Worm (Caenorhabditis elegans) whole organism, L4 larva: ENCODE data around the gene srbc-59.

Source experiments
- D1046.2 ChIP-seq: fragments of 200-800 bp; sonication (Bioruptor generic); IDR thresholded peaks from 2 replicates; pipeline ENCODE4 v1.3.6; 2022; ENCODE audit warnings: missing genetic modification characterization, missing compliant biosample characterization
- F10B5.3 ChIP-seq: sonication (generic microtip); optimal IDR thresholded peaks from 2 replicates; lab custom pipeline; 2016; ENCODE audit warnings: mild to moderate bottlenecking, missing genetic modification characterization, missing compliant biosample characterization
- F37D6.2 ChIP-seq: sonication (generic microtip); optimal IDR thresholded peaks from 2 replicates; lab custom pipeline; 2016; ENCODE audit warnings: mild to moderate bottlenecking, missing genetic modification characterization, missing compliant biosample characterization
- F44E2.7 ChIP-seq: fragments of 200-800 bp; sonication (Bioruptor generic); IDR thresholded peaks from 2 replicates; pipeline ENCODE4 v2.1.2; 2022; ENCODE audit warnings: missing genetic modification characterization, missing compliant biosample characterization
- F49E8.2 ChIP-seq: sonication (generic microtip); optimal IDR thresholded peaks from 2 replicates; lab custom pipeline; 2016; ENCODE audit warnings: missing compliant biosample characterization, mild to moderate bottlenecking, missing genetic modification characterization, borderline replicate concordance
- Y75B8A.6 ChIP-seq: fragments of 200-800 bp; sonication (Bioruptor generic); IDR thresholded peaks from 2 replicates; pipeline ENCODE4 v1.3.6; 2022; ENCODE audit warnings: missing genetic modification reagents, missing genetic modification characterization, missing compliant biosample characterization
- ZK337.2 ChIP-seq: fragments of 200-800 bp; sonication (Bioruptor generic); IDR thresholded peaks from 2 replicates; pipeline ENCODE4 v1.3.6; 2022; ENCODE audit warnings: missing genetic modification reagents, missing genetic modification characterization, missing compliant biosample characterization
- aha-1 ChIP-seq: fragments of 150-350 bp; peaks from one replicate; lab custom pipeline; 2014; ENCODE audit warnings: missing biosample characterization, missing genetic modification characterization
- attf-4 ChIP-seq: sonication (generic microtip); optimal IDR thresholded peaks from 3 replicates; lab custom pipeline; 2017; ENCODE audit warnings: missing biosample characterization, missing genetic modification characterization
- ceh-28 ChIP-seq: fragments of 150-350 bp; optimal IDR thresholded peaks from 2 replicates; lab custom pipeline; 2014; ENCODE audit warnings: missing biosample characterization, missing genetic modification reagents, missing genetic modification characterization
- ceh-44 ChIP-seq: fragments of 200-800 bp; sonication (Bioruptor generic); IDR thresholded peaks from 2 replicates; pipeline ENCODE4 v1.3.6; 2022; ENCODE audit warnings: missing genetic modification reagents, missing genetic modification characterization, missing compliant biosample characterization
- ceh-62 ChIP-seq: sonication (generic microtip); optimal IDR thresholded peaks from 2 replicates; lab custom pipeline; 2017; ENCODE audit warnings: missing biosample characterization, missing genetic modification characterization
- ceh-82 ChIP-seq: sonication (generic microtip); optimal IDR thresholded peaks from 2 replicates; lab custom pipeline; 2017; ENCODE audit warnings: missing biosample characterization, missing genetic modification characterization
- cey-2 ChIP-seq: sonication (generic microtip); optimal IDR thresholded peaks from 3 replicates; lab custom pipeline; 2017; ENCODE audit warnings: missing genetic modification characterization, mild to moderate bottlenecking, missing compliant biosample characterization, antibody characterized with exemption, borderline replicate concordance; ENCODE audit not compliant: insufficient read depth
- daf-12 ChIP-seq: fragments of 150-350 bp; optimal IDR thresholded peaks from 2 replicates; lab custom pipeline; 2014; ENCODE audit warnings: missing biosample characterization, missing genetic modification reagents, missing genetic modification characterization
- daf-16 ChIP-seq, 3 experiments: sonication (generic microtip); optimal IDR thresholded peaks; 2 replicates each; lab custom pipeline; 2016 to 2017; ENCODE audit warnings: missing genetic modification characterization in 3 of 3, missing genetic modification reagents in 3 of 3, mild to moderate bottlenecking in 2 of 3, missing compliant biosample characterization in 2 of 3, missing biosample characterization in 1 of 3, moderate library complexity in 1 of 3
- daf-8 ChIP-seq: fragments of 200-800 bp; sonication (Bioruptor generic); IDR thresholded peaks from 2 replicates; pipeline ENCODE4 v1.3.6; 2022; ENCODE audit warnings: missing genetic modification characterization, missing compliant biosample characterization
- dmd-6 ChIP-seq: fragments of 200-800 bp; sonication (Bioruptor generic); IDR thresholded peaks from 2 replicates; pipeline ENCODE4 v1.3.6; 2022; ENCODE audit warnings: missing genetic modification reagents, missing genetic modification characterization, missing compliant biosample characterization
- dmd-8 ChIP-seq: fragments of 200-800 bp; sonication (Bioruptor generic); IDR thresholded peaks from 2 replicates; pipeline ENCODE4 v1.3.6; 2022; ENCODE audit warnings: missing genetic modification characterization, missing compliant biosample characterization
- dmd-9 ChIP-seq: fragments of 200-800 bp; sonication (Bioruptor generic); IDR thresholded peaks from 2 replicates; pipeline ENCODE4 v1.3.6; 2022; ENCODE audit warnings: missing genetic modification reagents, missing genetic modification characterization, missing compliant biosample characterization
- duxl-1 ChIP-seq: sonication (generic microtip); optimal IDR thresholded peaks from 2 replicates; lab custom pipeline; 2016; ENCODE audit warnings: mild to moderate bottlenecking, missing genetic modification characterization, moderate library complexity, missing compliant biosample characterization; ENCODE audit not compliant: poor library complexity
- egl-43 ChIP-seq: fragments of 200-800 bp; sonication (Bioruptor generic); IDR thresholded peaks from 2 replicates; pipeline ENCODE4 v1.3.6; 2022; ENCODE audit warnings: missing genetic modification reagents, missing genetic modification characterization, missing compliant biosample characterization
- fkh-10 ChIP-seq: fragments of 150-350 bp; optimal IDR thresholded peaks from 2 replicates; lab custom pipeline; 2014; ENCODE audit warnings: missing biosample characterization, missing genetic modification reagents, missing genetic modification characterization
- hlh-11 ChIP-seq: fragments of 200-800 bp; sonication (Bioruptor generic); optimal IDR thresholded peaks from 2 replicates; lab custom pipeline; 2018; ENCODE audit warnings: mild to moderate bottlenecking, missing genetic modification characterization, missing compliant biosample characterization
- hmg-1.1 ChIP-seq: fragments of 200-800 bp; sonication (Bioruptor generic); IDR thresholded peaks from 2 replicates; pipeline ENCODE4 v1.3.6; 2022; ENCODE audit warnings: missing genetic modification reagents, missing genetic modification characterization, missing compliant biosample characterization
- jun-1 ChIP-seq: fragments of 150-350 bp; optimal IDR thresholded peaks from 2 replicates; lab custom pipeline; 2014; ENCODE audit warnings: missing biosample characterization, missing genetic modification reagents, missing genetic modification characterization
- lim-7 ChIP-seq: fragments of 200-800 bp; sonication (Bioruptor generic); IDR thresholded peaks from 2 replicates; pipeline ENCODE4 v1.3.6; 2022; ENCODE audit warnings: missing genetic modification characterization, missing compliant biosample characterization
- lir-3 ChIP-seq: sonication (generic microtip); optimal IDR thresholded peaks from 2 replicates; lab custom pipeline; 2016; ENCODE audit warnings: mild to moderate bottlenecking, missing genetic modification characterization, missing compliant biosample characterization
- lsy-2 ChIP-seq, 2 experiments: fragments of 150-350 bp in 1 of 2; sonication (generic microtip) in 1 of 2; optimal IDR thresholded peaks; 2 replicates each; lab custom pipeline; 2014 to 2017; ENCODE audit warnings: missing biosample characterization in 2 of 2, missing genetic modification characterization in 2 of 2
- madf-5 ChIP-seq, 2 experiments: fragments of 200-800 bp; sonication (Bioruptor generic); IDR thresholded peaks; 2 replicates each; pipeline ENCODE4 v1.3.6; 2022; ENCODE audit warnings: missing compliant biosample characterization in 2 of 2, missing genetic modification characterization in 2 of 2
- mdl-1 ChIP-seq, 2 experiments: fragments of 150-350 bp in 1 of 2; sonication (generic microtip) in 1 of 2; optimal IDR thresholded peaks; 2 replicates each; lab custom pipeline; 2014 to 2017; ENCODE audit warnings: missing biosample characterization in 2 of 2, missing genetic modification characterization in 2 of 2
- mdt-29 ChIP-seq: fragments of 200-800 bp; sonication (Bioruptor generic); IDR thresholded peaks from 2 replicates; pipeline ENCODE4 v1.3.6; 2022; ENCODE audit warnings: missing genetic modification reagents, missing genetic modification characterization, missing compliant biosample characterization
- mes-2 ChIP-seq: sonication (generic microtip); optimal IDR thresholded peaks from 2 replicates; lab custom pipeline; 2016; ENCODE audit warnings: missing genotype, mild to moderate bottlenecking, missing genetic modification characterization, missing compliant biosample characterization; ENCODE audit not compliant: poor library complexity, severe bottlenecking
- mxl-3 ChIP-seq: fragments of 200-800 bp; sonication (Bioruptor generic); optimal IDR thresholded peaks from 2 replicates; lab custom pipeline; 2018; ENCODE audit warnings: mild to moderate bottlenecking, missing genetic modification characterization, missing compliant biosample characterization
- nhr-10 ChIP-seq: fragments of 150-350 bp; optimal IDR thresholded peaks from 2 replicates; lab custom pipeline; 2014; ENCODE audit warnings: missing biosample characterization, missing genetic modification characterization
- nhr-111 ChIP-seq: fragments of 200-800 bp; sonication (Bioruptor generic); optimal IDR thresholded peaks from 2 replicates; lab custom pipeline; 2018; ENCODE audit warnings: mild to moderate bottlenecking, missing genetic modification characterization, missing compliant biosample characterization
- nhr-28 ChIP-seq: fragments of 150-350 bp; optimal IDR thresholded peaks from 2 replicates; lab custom pipeline; 2014; ENCODE audit warnings: missing biosample characterization, missing genetic modification characterization
- nhr-42 ChIP-seq: fragments of 200-800 bp; sonication (Bioruptor generic); IDR thresholded peaks from 2 replicates; pipeline ENCODE4 v1.3.6; 2022; ENCODE audit warnings: missing genetic modification characterization, missing compliant biosample characterization
- nhr-48 ChIP-seq: sonication (generic microtip); optimal IDR thresholded peaks from 2 replicates; lab custom pipeline; 2016; ENCODE audit warnings: mild to moderate bottlenecking, missing genetic modification characterization, missing compliant biosample characterization
- nhr-76 ChIP-seq: fragments of 150-350 bp; optimal IDR thresholded peaks from 2 replicates; lab custom pipeline; 2014; ENCODE audit warnings: missing biosample characterization, missing genetic modification characterization
- pqm-1 ChIP-seq: sonication (generic microtip); optimal IDR thresholded peaks from 2 replicates; lab custom pipeline; 2017; ENCODE audit warnings: missing biosample characterization, missing genetic modification characterization
- set-16 ChIP-seq: fragments of 200-800 bp; sonication (Bioruptor generic); IDR thresholded peaks from 2 replicates; pipeline ENCODE4 v1.3.6; 2022; ENCODE audit warnings: missing genetic modification reagents, missing genetic modification characterization, missing compliant biosample characterization
- skn-1 ChIP-seq: fragments of 150-350 bp; optimal IDR thresholded peaks from 2 replicates; lab custom pipeline; 2014; ENCODE audit warnings: missing biosample characterization, missing genetic modification characterization
- spr-1 ChIP-seq: sonication (generic microtip); optimal IDR thresholded peaks from 2 replicates; lab custom pipeline; 2016; ENCODE audit warnings: mild to moderate bottlenecking, missing genetic modification characterization, missing compliant biosample characterization
- spr-3 ChIP-seq: fragments of 200-800 bp; sonication (Bioruptor generic); optimal IDR thresholded peaks from 2 replicates; lab custom pipeline; 2018; ENCODE audit warnings: mild to moderate bottlenecking, missing genetic modification characterization, missing compliant biosample characterization
- tag-97 ChIP-seq: fragments of 200-800 bp; sonication (Bioruptor generic); IDR thresholded peaks from 2 replicates; pipeline ENCODE4 v1.3.6; 2022; ENCODE audit warnings: missing genetic modification characterization, missing compliant biosample characterization
- unc-39 ChIP-seq: sonication (generic microtip); optimal IDR thresholded peaks from 2 replicates; lab custom pipeline; 2017; ENCODE audit warnings: missing biosample characterization, missing genetic modification characterization
- unc-62 ChIP-seq, 3 experiments: fragments of 150-350 bp in 1 of 3; sonication (generic microtip); optimal IDR thresholded peaks in 2 of 3; peaks in 1 of 3; 1 replicate in 1 of 3; 2 replicates in 2 of 3; lab custom pipeline; 2014 to 2017; ENCODE audit warnings: missing biosample characterization in 3 of 3, missing genetic modification characterization in 3 of 3, missing genetic modification reagents in 3 of 3, missing genotype in 1 of 3
- zfp-3 ChIP-seq: fragments of 200-800 bp; sonication (Bioruptor generic); conservative IDR thresholded peaks from 2 replicates; pipeline ENCODE4 v1.3.6; 2022; ENCODE audit warnings: missing genetic modification reagents, missing genetic modification characterization, missing compliant biosample characterization
- zip-11 ChIP-seq: fragments of 200-800 bp; sonication (Bioruptor generic); IDR thresholded peaks from 2 replicates; pipeline ENCODE4 v1.3.6; 2022; ENCODE audit warnings: missing genetic modification characterization, missing compliant biosample characterization
- ztf-11 ChIP-seq: fragments of 150-350 bp; optimal IDR thresholded peaks from 2 replicates; lab custom pipeline; 2014; ENCODE audit warnings: missing biosample characterization, missing genetic modification characterization

Gene srbc-59

DNA sequence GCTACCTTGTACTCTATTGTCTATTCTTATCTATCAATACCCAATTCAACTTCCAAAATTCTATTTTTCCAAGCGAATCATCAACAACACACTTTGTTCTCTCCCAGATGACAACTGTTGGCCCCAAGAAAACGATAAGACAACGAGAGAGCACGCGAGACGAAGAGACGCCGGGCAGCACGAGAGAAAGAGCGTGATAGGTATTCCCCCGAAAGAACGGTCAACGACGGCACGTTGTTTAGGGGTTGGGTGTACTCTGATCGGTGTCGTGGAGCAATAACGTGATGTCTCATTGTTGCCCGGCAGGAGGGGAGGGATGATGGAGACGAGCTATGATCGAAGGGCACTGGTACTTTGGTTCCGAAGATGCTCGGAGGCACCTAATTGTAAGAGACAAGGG is 47.1 kb upstream of the srbc-59 start (continued):
- no peak for TF ChIP-seq F10B5.3 (tag; lab: Kevin White, UChicago)
- no peak for TF ChIP-seq ztf-11 (tag; lab: Kevin White, UChicago)
- no peak for TF ChIP-seq ceh-44 (GFP tag; lab: Robert Waterston, UW)
- TF ChIP-seq unc-62 (GFP tag; optimal IDR thresholded peaks at IDR 0.05 in 1 of 2; lab: Kevin White, UChicago) = peak; percentile 76 to 98
- peak; percentile 8 for TF ChIP-seq unc-62 (tag; optimal IDR thresholded peaks at IDR 0.05; lab: Kevin White, UChicago)
- TF ChIP-seq nhr-28 (tag; lab: Kevin White, UChicago) = peak; percentile 96
- no peak for TF ChIP-seq nhr-76 (tag; lab: Kevin White, UChicago)
- TF ChIP-seq mes-2 (tag; lab: Kevin White, UChicago) = peak; percentile 71
- TF ChIP-seq Y75B8A.6 (GFP tag; lab: Robert Waterston, UW) = peak; percentile 84; the same call in 1 of the 2 replicates
- TF ChIP-seq nhr-42 = peak; percentile 68
- no peak for TF ChIP-seq cey-2 (tag; lab: Kevin White, UChicago)
- TF ChIP-seq zip-11 (GFP tag; lab: Robert Waterston, UW) = no peak
- TF ChIP-seq F49E8.2 (tag; lab: Kevin White, UChicago) = no peak
- TF ChIP-seq hmg-1.1 (GFP tag; lab: Robert Waterston, UW) = peak; percentile 71
- TF ChIP-seq egl-43 (GFP tag; lab: Robert Waterston, UW) = peak; percentile 65; the same call in 1 of the 2 replicates
- peak; percentile 70 for TF ChIP-seq pqm-1 (tag; lab: Kevin White, UChicago)
- TF ChIP-seq mdt-29 (GFP tag; lab: Robert Waterston, UW) = peak; percentile 98
- no peak for TF ChIP-seq attf-4 (tag; lab: Kevin White, UChicago)
- peak; percentile 99 for TF ChIP-seq hlh-11
- TF ChIP-seq nhr-111 (GFP tag; lab: Kevin White, UChicago) = peak; percentile 12
- no peak for TF ChIP-seq D1046.2 (GFP tag; lab: Robert Waterston, UW)
- no peak for TF ChIP-seq dmd-9 (GFP tag; lab: Robert Waterston, UW)
- peak; percentile 64 for TF ChIP-seq jun-1 (tag; lab: Kevin White, UChicago)
- no peak for TF ChIP-seq unc-39 (tag; lab: Kevin White, UChicago)
- TF ChIP-seq F37D6.2 (tag; lab: Kevin White, UChicago) = no peak
- peak; percentile 92 for TF ChIP-seq nhr-48 (tag; lab: Kevin White, UChicago)
- TF ChIP-seq madf-5 (GFP tag; IDR thresholded peaks at IDR 0.05; lab: Robert Waterston, UW) = no peak
- TF ChIP-seq lir-3 (tag; lab: Kevin White, UChicago) = no peak
- peak; percentile 84 for TF ChIP-seq mxl-3 (GFP tag; lab: Kevin White, UChicago)
- TF ChIP-seq duxl-1 (tag; lab: Kevin White, UChicago) = peak; percentile 73
- peak; percentile 98 for TF ChIP-seq dmd-6
- no peak for TF ChIP-seq skn-1 (tag; lab: Kevin White, UChicago)
- no peak for TF ChIP-seq lim-7
- no peak for TF ChIP-seq daf-8 (GFP tag; lab: Robert Waterston, UW)
- TF ChIP-seq fkh-10 (GFP tag; lab: Kevin White, UChicago) = no peak
- TF ChIP-seq tag-97 = no peak
- no peak for TF ChIP-seq ceh-62
- TF ChIP-seq ceh-28 (tag; lab: Kevin White, UChicago) = no peak
- no peak for TF ChIP-seq ZK337.2 (GFP tag; lab: Robert Waterston, UW)
- TF ChIP-seq set-16 = peak; percentile 91
- peak; percentile 97 for TF ChIP-seq nhr-10 (tag; lab: Kevin White, UChicago)
- TF ChIP-seq mdl-1 (tag; optimal IDR thresholded peaks at IDR 0.05; lab: Kevin White, UChicago) = peak; percentile 98 to 99
- TF ChIP-seq F44E2.7 (GFP tag; lab: Robert Waterston, UW) = no peak
- TF ChIP-seq daf-12 (tag; lab: Kevin White, UChicago) = no peak
- peak; percentile 97 for TF ChIP-seq aha-1 (tag; lab: Kevin White, UChicago)
- TF ChIP-seq spr-1 = peak; percentile 56
- no peak for TF ChIP-seq dmd-8 (GFP tag; lab: Robert Waterston, UW)
- peak; percentile 71 to 78 for TF ChIP-seq lsy-2 (tag; optimal IDR thresholded peaks at IDR 0.05; lab: Kevin White, UChicago)
- TF ChIP-seq daf-16 (GFP tag; optimal IDR thresholded peaks at IDR 0.05; lab: Kevin White, UChicago) = peak; percentile 95 to 96
- peak; percentile 99 for TF ChIP-seq daf-16 (tag; optimal IDR thresholded peaks at IDR 0.05; lab: Kevin White, UChicago)
- TF ChIP-seq zfp-3 (GFP tag; lab: Robert Waterston, UW) = peak; percentile 88
- TF ChIP-seq spr-3 (GFP tag; lab: Kevin White, UChicago) = peak; percentile 9
- TF ChIP-seq ceh-82 (tag; lab: Kevin White, UChicago) = no peak
